Worm (Caenorhabditis elegans) whole organism, young adult: ENCODE measurements around the gene fbxa-36.

Source experiments
- C06A6.2 ChIP-seq: fragments of 200-800 bp; sonication (Bioruptor generic); conservative IDR thresholded peaks from 2 replicates; pipeline ENCODE4 v1.3.6; 2022; ENCODE audit warnings: missing genetic modification characterization, missing compliant biosample characterization
- F23B12.7 ChIP-seq: sonication (generic microtip); optimal IDR thresholded peaks from 2 replicates; lab custom pipeline; 2017; ENCODE audit warnings: missing genetic modification characterization, mild to moderate bottlenecking, missing compliant biosample characterization, antibody characterized with exemption, moderate library complexity; ENCODE audit not compliant: insufficient read depth
- F33H1.4 ChIP-seq: fragments of 200-800 bp; sonication (Bioruptor generic); IDR thresholded peaks from 2 replicates; pipeline ENCODE4 v1.3.6; 2022; ENCODE audit warnings: missing genetic modification reagents, missing genetic modification characterization, missing compliant biosample characterization
- Y67H2A.10 ChIP-seq: fragments of 200-800 bp; sonication (Bioruptor generic); conservative IDR thresholded peaks from 2 replicates; pipeline ENCODE4 v1.3.6; 2022; ENCODE audit warnings: missing genetic modification reagents, missing genetic modification characterization, missing compliant biosample characterization
- Y95B8A.8 ChIP-seq: fragments of 200-800 bp; sonication (Bioruptor generic); IDR thresholded peaks from 2 replicates; pipeline ENCODE4 v1.3.6; 2022; ENCODE audit warnings: missing genetic modification reagents, missing genetic modification characterization, missing compliant biosample characterization
- ama-1 ChIP-seq, 3 experiments: fragments of 150-350 bp in 1 of 3; sonication (generic microtip) in 2 of 3; optimal IDR thresholded peaks; 2 replicates each; lab custom pipeline; 2014 to 2018; ENCODE audit warnings: missing biosample characterization in 2 of 3, missing genetic modification characterization in 2 of 3, missing genetic modification reagents in 2 of 3
- madf-3 ChIP-seq: fragments of 200-800 bp; sonication (Bioruptor generic); IDR thresholded peaks from 2 replicates; pipeline ENCODE4 v1.3.6; 2022; ENCODE audit warnings: missing genetic modification reagents, missing genetic modification characterization, missing compliant biosample characterization
- snpc-1.1 ChIP-seq: sonication (generic microtip); optimal IDR thresholded peaks from 2 replicates; lab custom pipeline; 2017; ENCODE audit warnings: missing genetic modification characterization, mild to moderate bottlenecking, missing compliant biosample characterization, antibody characterized with exemption, moderate library complexity, missing genotype, missing genetic modification reagents; ENCODE audit not compliant: insufficient read depth
- snpc-1.3 ChIP-seq: sonication (generic microtip); optimal IDR thresholded peaks from 2 replicates; lab custom pipeline; 2017; ENCODE audit warnings: missing genetic modification characterization, mild to moderate bottlenecking, missing compliant biosample characterization, antibody characterized with exemption, moderate library complexity, missing genotype, missing genetic modification reagents; ENCODE audit not compliant: insufficient read depth
- unc-130 ChIP-seq: sonication (generic microtip); optimal IDR thresholded peaks from 2 replicates; lab custom pipeline; 2016; ENCODE audit warnings: missing genetic modification reagents, missing genetic modification characterization, missing compliant biosample characterization
- ztf-25 ChIP-seq: fragments of 200-800 bp; sonication (Bioruptor generic); IDR thresholded peaks from 2 replicates; pipeline ENCODE4 v1.3.6; 2022; ENCODE audit warnings: missing genetic modification reagents, missing genetic modification characterization, missing compliant biosample characterization

ce11 chrIII:1295149-1295716, 2.2 kb upstream of the fbxa-36 start, which contains the start of gene fbxa-35:
- TF ChIP-seq snpc-1.1 (tag; lab: Kevin White, UChicago) (no peak), ztf-25 (GFP tag; lab: Robert Waterston, UW) (no peak), Y67H2A.10 (GFP tag; lab: Robert Waterston, UW) (no peak), snpc-1.3 (tag; lab: Kevin White, UChicago) (no peak), madf-3 (GFP tag; lab: Robert Waterston, UW) (no peak), Y95B8A.8 (GFP tag; lab: Robert Waterston, UW) (no peak), F33H1.4 (GFP tag; lab: Robert Waterston, UW) (no peak), F23B12.7 (tag; lab: Kevin White, UChicago) (no peak), ama-1 (optimal IDR thresholded peaks at IDR 0.05; lab: Kevin White, UChicago) (no peak), ama-1 (GFP tag; optimal IDR thresholded peaks at IDR 0.05; lab: Kevin White, UChicago) (no peak), C06A6.2 (no peak), unc-130 (GFP tag; lab: Kevin White, UChicago) (no peak)
